Fruit fly (Drosophila melanogaster) whole organism, embryonic: ENCODE measurements around the gene ppk17.
A peak's percentile ranks its signal among the peaks of the same experiment; 100 is the strongest.

Experiments used
- CG10147 ChIP-seq: fragments of 200-800 bp; sonication (Bioruptor generic); optimal IDR thresholded peaks from 2 replicates; lab custom pipeline; 2019; ENCODE audit warnings: missing biosample characterization, mild to moderate bottlenecking, missing genetic modification characterization, moderate library complexity
- CG10431 ChIP-seq: fragments of 200-800 bp; sonication (Bioruptor generic); optimal IDR thresholded peaks from 3 replicates; lab custom pipeline; 2018; ENCODE audit warnings: missing biosample characterization, mild to moderate bottlenecking, missing genetic modification characterization
- CG10654 ChIP-seq: fragments of 200-800 bp; sonication (Bioruptor generic); optimal IDR thresholded peaks from 2 replicates; lab custom pipeline; 2016; ENCODE audit warnings: missing biosample characterization, missing genetic modification characterization
- CG11504 ChIP-seq: fragments of 200-800 bp; sonication (Bioruptor generic); optimal IDR thresholded peaks from 3 replicates; lab custom pipeline; 2019; ENCODE audit warnings: missing biosample characterization, mild to moderate bottlenecking, missing genetic modification characterization, moderate library complexity
- CG12155 ChIP-seq: fragments of 200-800 bp; sonication (Bioruptor generic); optimal IDR thresholded peaks from 3 replicates; lab custom pipeline; 2016; ENCODE audit warnings: missing biosample characterization, missing genetic modification characterization
- CG15696 ChIP-seq: fragments of 200-800 bp; sonication (Bioruptor generic); optimal IDR thresholded peaks from 2 replicates; lab custom pipeline; 2019; ENCODE audit warnings: missing biosample characterization, mild to moderate bottlenecking, missing genetic modification characterization, moderate library complexity
- CG1602 ChIP-seq: fragments of 200-800 bp; sonication (Bioruptor generic); optimal IDR thresholded peaks from 3 replicates; lab custom pipeline; 2016; ENCODE audit warnings: missing biosample characterization, missing genetic modification characterization
- CG2120 ChIP-seq: fragments of 200-800 bp; sonication (Bioruptor generic); optimal IDR thresholded peaks from 3 replicates; lab custom pipeline; 2016; ENCODE audit warnings: missing biosample characterization, missing genetic modification characterization
- CG2199 ChIP-seq: fragments of 200-800 bp; sonication (Bioruptor generic); IDR thresholded peaks from 3 replicates; pipeline ENCODE4 v1.3.6; 2022; ENCODE audit warnings: missing biosample characterization, missing genetic modification characterization
- CG31365 ChIP-seq: fragments of 200-800 bp; sonication (Bioruptor generic); optimal IDR thresholded peaks from 2 replicates; lab custom pipeline; 2018; ENCODE audit warnings: missing biosample characterization, mild to moderate bottlenecking, missing genetic modification characterization
- CG8089 ChIP-seq: fragments of 200-800 bp; sonication (Bioruptor generic); optimal IDR thresholded peaks from 3 replicates; lab custom pipeline; 2016; ENCODE audit warnings: missing biosample characterization, missing genetic modification characterization
- CG8765 ChIP-seq: fragments of 200-800 bp; sonication (Bioruptor generic); IDR thresholded peaks from 2 replicates; pipeline ENCODE4 v1.3.6; 2022; ENCODE audit warnings: missing biosample characterization, missing genetic modification characterization
- CoRest ChIP-seq: fragments of 200-800 bp; sonication (Bioruptor generic); optimal IDR thresholded peaks from 3 replicates; lab custom pipeline; 2018; ENCODE audit warnings: missing biosample characterization, mild to moderate bottlenecking, missing genetic modification characterization, moderate library complexity
- CrebB ChIP-seq: fragments of 200-800 bp; sonication (Bioruptor generic); optimal IDR thresholded peaks from 3 replicates; lab custom pipeline; 2018; ENCODE audit warnings: missing biosample characterization, mild to moderate bottlenecking, missing genetic modification characterization
- Drgx ChIP-seq: fragments of 200-800 bp; sonication (Bioruptor generic); IDR thresholded peaks from 2 replicates; pipeline ENCODE4 v1.3.6; 2022; ENCODE audit warnings: missing biosample characterization, missing genetic modification characterization
- Hr78 ChIP-seq, 2 experiments: fragments of 200-800 bp in 1 of 2; fragments of >200 bp in 1 of 2; sonication (Bioruptor generic) in 1 of 2; optimal IDR thresholded peaks; 2 replicates each; lab custom pipeline; 2017 to 2019; ENCODE audit warnings: missing biosample characterization in 2 of 2, missing genetic modification characterization in 2 of 2, mild to moderate bottlenecking in 1 of 2, moderate library complexity in 1 of 2
- Lim3 ChIP-seq: fragments of 200-800 bp; sonication (Bioruptor generic); IDR thresholded peaks from 2 replicates; pipeline ENCODE4 v1.3.6; 2022; ENCODE audit warnings: missing biosample characterization, missing genetic modification characterization
- Lpt ChIP-seq: fragments of >200 bp; optimal IDR thresholded peaks from 2 replicates; lab custom pipeline; 2018; ENCODE audit warnings: missing biosample characterization, missing genetic modification characterization
- Max ChIP-seq: fragments of 200-800 bp; sonication (Bioruptor generic); optimal IDR thresholded peaks from 2 replicates; lab custom pipeline; 2016; ENCODE audit warnings: missing biosample characterization, mild to moderate bottlenecking, missing genetic modification characterization
- Med ChIP-seq: fragments of 200-800 bp; sonication (Bioruptor generic); peaks from one replicate; lab custom pipeline; 2016; ENCODE audit warnings: missing biosample characterization, missing genetic modification characterization, mild to moderate bottlenecking, inconsistent platforms, moderate library complexity
- NC2β ChIP-seq: fragments of 200-800 bp; sonication (Bioruptor generic); optimal IDR thresholded peaks from 2 replicates; lab custom pipeline; 2016; ENCODE audit warnings: missing biosample characterization, missing genetic modification characterization
- NFAT ChIP-seq: fragments of 200-800 bp; sonication (Bioruptor generic); IDR thresholded peaks from 2 replicates; pipeline ENCODE4 v1.3.6; 2022; ENCODE audit warnings: missing biosample characterization, missing genetic modification characterization
- Oaz ChIP-seq: fragments of 200-800 bp; sonication (Bioruptor generic); IDR thresholded peaks from 2 replicates; pipeline ENCODE4 v1.3.6; 2022; ENCODE audit warnings: missing biosample characterization, missing genetic modification characterization
- Oli ChIP-seq: fragments of 200-800 bp; sonication (Bioruptor generic); optimal IDR thresholded peaks from 2 replicates; lab custom pipeline; 2018; ENCODE audit warnings: missing biosample characterization, mild to moderate bottlenecking, missing genetic modification characterization, moderate library complexity
- Opbp ChIP-seq: fragments of 200-800 bp; sonication (Bioruptor generic); IDR thresholded peaks from 3 replicates; pipeline ENCODE4 v1.3.6; 2022; ENCODE audit warnings: missing biosample characterization, missing genetic modification characterization; ENCODE audit not compliant: partially characterized antibody
- Pdp1 ChIP-seq, 2 experiments: fragments of 200-800 bp; sonication (Bioruptor generic); optimal IDR thresholded peaks; 3 replicates each; lab custom pipeline; 2016; ENCODE audit warnings: missing biosample characterization in 2 of 2, missing genetic modification characterization in 2 of 2, mild to moderate bottlenecking in 1 of 2, moderate library complexity in 1 of 2
- Poxn ChIP-seq: fragments of 200-800 bp; sonication (Bioruptor generic); IDR thresholded peaks from 2 replicates; pipeline ENCODE4 v1.3.6; 2022; ENCODE audit warnings: missing biosample characterization, missing genetic modification characterization
- Sin3A ChIP-seq: fragments of >200 bp; optimal IDR thresholded peaks from 2 replicates; lab custom pipeline; 2018
- ap ChIP-seq: fragments of 200-800 bp; sonication (Bioruptor generic); IDR thresholded peaks from 2 replicates; pipeline ENCODE4 v1.3.6; 2022; ENCODE audit warnings: missing biosample characterization, missing genetic modification characterization
- az2 ChIP-seq: fragments of 200-800 bp; sonication (Bioruptor generic); optimal IDR thresholded peaks from 3 replicates; lab custom pipeline; 2016; ENCODE audit warnings: missing biosample characterization, missing genetic modification characterization
- cg ChIP-seq: fragments of 200-800 bp; sonication (Bioruptor generic); optimal IDR thresholded peaks from 3 replicates; lab custom pipeline; 2019; ENCODE audit warnings: missing biosample characterization, mild to moderate bottlenecking, missing genetic modification characterization, moderate library complexity
- chinmo ChIP-seq: fragments of 200-800 bp; sonication (Bioruptor generic); IDR thresholded peaks from 4 replicates; pipeline ENCODE4 v1.3.6; 2022; ENCODE audit warnings: missing biosample characterization, missing genetic modification characterization; ENCODE audit not compliant: partially characterized antibody
- ci ChIP-seq: fragments of 200-800 bp; sonication (Bioruptor generic); IDR thresholded peaks from 3 replicates; pipeline ENCODE4 v1.3.6; 2022; ENCODE audit warnings: missing biosample characterization, missing genetic modification characterization
- croc ChIP-seq: fragments of 200-800 bp; sonication (Bioruptor generic); conservative IDR thresholded peaks from 3 replicates; pipeline ENCODE4 v1.3.6; 2022; ENCODE audit warnings: missing biosample characterization, missing genetic modification characterization
- ewg ChIP-seq: fragments of 200-800 bp; sonication (Bioruptor generic); optimal IDR thresholded peaks from 3 replicates; lab custom pipeline; 2017; ENCODE audit warnings: mild to moderate bottlenecking, missing biosample characterization, missing genetic modification reagents, missing genetic modification characterization
- fd102C ChIP-seq: fragments of 200-800 bp; sonication (Bioruptor generic); optimal IDR thresholded peaks from 2 replicates; lab custom pipeline; 2018; ENCODE audit warnings: missing biosample characterization, mild to moderate bottlenecking, missing genetic modification characterization, moderate library complexity
- jigr1 ChIP-seq: fragments of 200-800 bp; sonication (Bioruptor generic); IDR thresholded peaks from 3 replicates; pipeline ENCODE4 v1.3.6; 2022; ENCODE audit warnings: missing biosample characterization, missing genetic modification characterization
- kay ChIP-seq: fragments of 200-800 bp; sonication (Bioruptor generic); optimal IDR thresholded peaks from 2 replicates; lab custom pipeline; 2016; ENCODE audit warnings: missing biosample characterization, missing genetic modification characterization
- lola ChIP-seq, 3 experiments: fragments of >200 bp in 2 of 3; fragments of 200-800 bp in 1 of 3; sonication (Bioruptor generic) in 1 of 3; optimal IDR thresholded peaks; 2 replicates each; lab custom pipeline; 2017 to 2019; ENCODE audit warnings: missing biosample characterization in 3 of 3, missing genetic modification characterization in 3 of 3, mild to moderate bottlenecking in 1 of 3, moderate library complexity in 1 of 3
- maf-S ChIP-seq: fragments of 200-800 bp; sonication (Bioruptor generic); optimal IDR thresholded peaks from 2 replicates; lab custom pipeline; 2016; ENCODE audit warnings: missing biosample characterization, missing genetic modification characterization
- nerfin-1 ChIP-seq: fragments of 200-800 bp; sonication (Bioruptor generic); optimal IDR thresholded peaks from 3 replicates; lab custom pipeline; 2019; ENCODE audit warnings: missing biosample characterization, mild to moderate bottlenecking, missing genetic modification characterization, moderate library complexity
- pum ChIP-seq: fragments of 200-800 bp; sonication (Bioruptor generic); optimal IDR thresholded peaks from 2 replicates; lab custom pipeline; 2016; ENCODE audit warnings: missing biosample characterization, missing genetic modification characterization
- repo ChIP-seq: fragments of 200-800 bp; sonication (Bioruptor generic); optimal IDR thresholded peaks from 2 replicates; lab custom pipeline; 2016; ENCODE audit warnings: missing biosample characterization, missing genetic modification characterization
- slou ChIP-seq: fragments of 200-800 bp; sonication (Bioruptor generic); optimal IDR thresholded peaks from 3 replicates; lab custom pipeline; 2016; ENCODE audit warnings: missing biosample characterization, missing genetic modification characterization
- slp2 ChIP-seq: fragments of 200-800 bp; sonication (Bioruptor generic); optimal IDR thresholded peaks from 2 replicates; lab custom pipeline; 2016; ENCODE audit warnings: missing biosample characterization, missing genetic modification characterization
- trh ChIP-seq: fragments of 200-800 bp; sonication (Bioruptor generic); optimal IDR thresholded peaks from 2 replicates; lab custom pipeline; 2016; ENCODE audit warnings: missing biosample characterization, missing genetic modification characterization
- tup ChIP-seq: fragments of 200-800 bp; sonication (Bioruptor generic); optimal IDR thresholded peaks from 2 replicates; lab custom pipeline; 2016; ENCODE audit warnings: missing biosample characterization, mild to moderate bottlenecking, missing genetic modification characterization, moderate library complexity
- tx ChIP-seq: fragments of 200-800 bp; sonication (Bioruptor generic); optimal IDR thresholded peaks from 2 replicates; lab custom pipeline; 2016; ENCODE audit warnings: missing biosample characterization, missing genetic modification characterization
- z ChIP-seq: fragments of 200-800 bp; sonication (Bioruptor generic); IDR thresholded peaks from 3 replicates; pipeline ENCODE4 v1.3.6; 2022; ENCODE audit warnings: missing biosample characterization, missing genetic modification characterization

ppk17 gene

DNA sequence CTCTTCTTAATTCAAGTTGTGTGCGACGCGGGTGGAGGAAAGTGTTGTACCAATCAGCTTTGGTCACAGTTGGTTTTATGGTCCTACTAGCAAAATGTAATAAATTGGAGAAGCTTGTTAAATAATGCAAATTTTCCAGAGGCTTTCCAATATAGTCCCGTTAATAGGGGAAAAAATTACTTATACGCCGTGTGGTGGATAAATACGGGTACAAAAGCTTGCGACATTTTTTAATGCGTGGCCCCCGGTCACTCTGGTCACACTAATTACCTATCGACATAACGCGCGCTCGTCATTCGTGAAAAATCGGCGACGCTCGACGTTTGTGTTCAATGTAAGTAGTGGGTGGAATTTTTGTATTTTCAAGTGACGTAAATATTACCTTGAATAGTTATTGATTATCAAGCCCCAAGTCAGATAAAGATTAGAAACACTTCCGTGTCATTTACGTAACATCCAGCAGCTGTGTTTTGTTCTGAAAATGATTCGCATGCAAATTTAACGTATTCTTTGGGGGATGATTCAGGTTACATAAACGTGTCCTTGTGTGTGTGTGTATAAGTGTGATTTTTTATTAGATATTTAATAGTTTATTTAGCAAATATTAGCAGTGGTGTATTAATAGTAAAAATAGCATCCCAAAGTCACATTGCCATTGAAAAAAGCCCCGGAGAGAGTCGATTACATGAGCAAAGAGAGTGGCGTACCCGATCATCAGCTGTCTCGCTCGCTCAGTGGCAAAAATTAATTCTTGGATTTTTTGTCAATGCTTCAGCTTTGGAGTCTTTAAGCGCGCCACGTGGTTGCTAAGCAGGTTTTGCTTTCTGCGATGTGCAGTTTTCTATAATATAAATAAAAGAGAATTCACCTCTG, 40.5 kb downstream of the ppk17 start, which contains the start of gene Cyt-c-p (continued):
- peak in 1 of 3 experiments; percentile 3 for TF ChIP-seq lola (GFP tag; optimal IDR thresholded peaks at IDR 0.05; lab: Kevin White, UChicago)
- no peak for TF ChIP-seq CrebB (tag; lab: Kevin White, UChicago)
- TF ChIP-seq nerfin-1: peak; percentile 19
- no peak for TF ChIP-seq Hr78 (GFP tag; optimal IDR thresholded peaks at IDR 0.05; lab: Kevin White, UChicago)
- peak; percentile 27; the same call in 1 of the 3 replicates for TF ChIP-seq ci (GFP tag; lab: Robert Waterston, UW)
- TF ChIP-seq repo (GFP tag; lab: Kevin White, UChicago): no peak
- no peak for TF ChIP-seq CG2120 (GFP tag; lab: Kevin White, UChicago)
- TF ChIP-seq CG8089: peak; percentile 27
- TF ChIP-seq slp2 (GFP tag; lab: Kevin White, UChicago): no peak
- no peak for TF ChIP-seq z (GFP tag; lab: Robert Waterston, UW)
- TF ChIP-seq CG10147 (GFP tag; lab: Kevin White, UChicago): peak; percentile 43
- TF ChIP-seq jigr1 (GFP tag; lab: Robert Waterston, UW): no peak
- TF ChIP-seq pum: no peak
- TF ChIP-seq slou (GFP tag; lab: Kevin White, UChicago): no peak
- no peak for TF ChIP-seq CG2199 (GFP tag; lab: Robert Waterston, UW)
- TF ChIP-seq Lim3 (GFP tag; lab: Robert Waterston, UW): no peak
- peak; percentile 28 for TF ChIP-seq Max (GFP tag; lab: Kevin White, UChicago)
- TF ChIP-seq CoRest (tag; lab: Kevin White, UChicago): peak; percentile 63
- peak in 1 of 2 experiments; percentile 83 for TF ChIP-seq Pdp1 (GFP tag; optimal IDR thresholded peaks at IDR 0.05; lab: Kevin White, UChicago)
- peak; percentile 16 for TF ChIP-seq tx (GFP tag; lab: Kevin White, UChicago)
- peak; percentile 31; the same call in 1 of the 4 replicates for TF ChIP-seq chinmo (GFP tag; lab: Robert Waterston, UW)
- TF ChIP-seq CG31365: no peak
- TF ChIP-seq Drgx (GFP tag; lab: Robert Waterston, UW): no peak
- TF ChIP-seq az2 (GFP tag; lab: Kevin White, UChicago): no peak
- no peak for TF ChIP-seq kay
- TF ChIP-seq Med (GFP tag; lab: Kevin White, UChicago): peak; percentile 89
- no peak for TF ChIP-seq Oli (tag; lab: Kevin White, UChicago)
- TF ChIP-seq Lpt: no peak
- peak; percentile 35 for TF ChIP-seq NC2β
- TF ChIP-seq CG11504: peak; percentile 44
- no peak for TF ChIP-seq fd102C (GFP tag; lab: Kevin White, UChicago)
- peak; percentile 11 for TF ChIP-seq CG12155 (GFP tag; lab: Kevin White, UChicago)
- TF ChIP-seq Sin3A (lab: Kevin White, UChicago): peak; percentile 91
- TF ChIP-seq CG10654: no peak
- peak; percentile 0 for TF ChIP-seq maf-S (GFP tag; lab: Kevin White, UChicago)
- no peak for TF ChIP-seq cg
- TF ChIP-seq NFAT (GFP tag; lab: Robert Waterston, UW): peak; percentile 58; the same call in 1 of the 2 replicates
- no peak for TF ChIP-seq trh
- TF ChIP-seq Oaz: no peak
- no peak for TF ChIP-seq ap
- peak; percentile 4 for TF ChIP-seq CG10431 (GFP tag; lab: Kevin White, UChicago)
- no peak for TF ChIP-seq CG1602 (GFP tag; lab: Kevin White, UChicago)
- TF ChIP-seq Opbp (GFP tag; lab: Robert Waterston, UW): peak; percentile 55; the same call in 1 of the 3 replicates
- TF ChIP-seq tup (GFP tag; lab: Kevin White, UChicago): no peak
- TF ChIP-seq CG8765: no peak
- no peak for TF ChIP-seq CG15696 (tag; lab: Kevin White, UChicago)
- TF ChIP-seq ewg (GFP tag; lab: Kevin White, UChicago): peak; percentile 1
- no peak for TF ChIP-seq Poxn (GFP tag; lab: Robert Waterston, UW)
- no peak for TF ChIP-seq croc (GFP tag; lab: Robert Waterston, UW)
